Fruit fly (Drosophila melanogaster) whole organism, embryonic: ENCODE measurements around the gene CG31436.

ENCODE experiments used
- Atf3 ChIP-seq: fragments of 200-800 bp; sonication (Bioruptor generic); optimal IDR thresholded peaks from 3 replicates; lab custom pipeline; 2016; ENCODE audit warnings: missing biosample characterization, missing genetic modification characterization
- Awh ChIP-seq: fragments of 200-800 bp; sonication (Bioruptor generic); IDR thresholded peaks from 2 replicates; pipeline ENCODE4, ENCODE4 v1.3.6; 2022; ENCODE audit warnings: missing biosample characterization, missing genetic modification characterization
- CG12744 ChIP-seq: fragments of 200-800 bp; sonication (Bioruptor generic); optimal IDR thresholded peaks from 2 replicates; lab custom pipeline; 2016; ENCODE audit warnings: missing biosample characterization, missing genetic modification characterization
- CG13296 ChIP-seq: fragments of 200-800 bp; sonication (Bioruptor generic); optimal IDR thresholded peaks from 3 replicates; lab custom pipeline; 2018; ENCODE audit warnings: missing biosample characterization, mild to moderate bottlenecking, missing genetic modification characterization
- CG13894 ChIP-seq: fragments of 200-800 bp; sonication (Bioruptor generic); optimal IDR thresholded peaks from 3 replicates; lab custom pipeline; 2018; ENCODE audit warnings: missing biosample characterization, mild to moderate bottlenecking, missing genetic modification characterization, moderate library complexity
- CG1602 ChIP-seq: fragments of 200-800 bp; sonication (Bioruptor generic); optimal IDR thresholded peaks from 3 replicates; lab custom pipeline; 2016; ENCODE audit warnings: missing biosample characterization, missing genetic modification characterization
- CG17568 ChIP-seq: fragments of 200-800 bp; sonication (Bioruptor generic); optimal IDR thresholded peaks from 2 replicates; lab custom pipeline; 2018; ENCODE audit warnings: missing biosample characterization, mild to moderate bottlenecking, missing genetic modification characterization, moderate library complexity
- CG18619 ChIP-seq: fragments of 200-800 bp; sonication (Bioruptor generic); optimal IDR thresholded peaks from 3 replicates; lab custom pipeline; 2017; ENCODE audit warnings: missing biosample characterization, mild to moderate bottlenecking, missing genetic modification characterization
- CG2199 ChIP-seq: fragments of 200-800 bp; sonication (Bioruptor generic); IDR thresholded peaks from 3 replicates; pipeline ENCODE4 v1.3.6; 2022; ENCODE audit warnings: missing biosample characterization, missing genetic modification characterization
- CG2678 ChIP-seq: fragments of 200-800 bp; sonication (Bioruptor generic); optimal IDR thresholded peaks from 3 replicates; lab custom pipeline; 2019; ENCODE audit warnings: missing biosample characterization, mild to moderate bottlenecking, missing genetic modification characterization, moderate library complexity
- CG2712 ChIP-seq: fragments of 200-800 bp; optimal IDR thresholded peaks from 3 replicates; lab custom pipeline; 2019; ENCODE audit warnings: missing biosample characterization, mild to moderate bottlenecking, missing genetic modification characterization, moderate library complexity
- CG2889 ChIP-seq: fragments of 200-800 bp; sonication (Bioruptor generic); IDR thresholded peaks from 3 replicates; pipeline ENCODE4 v1.3.6; 2022; ENCODE audit warnings: missing biosample characterization, missing genetic modification characterization
- CG32772 ChIP-seq: fragments of 200-800 bp; sonication (Bioruptor generic); IDR thresholded peaks from 2 replicates; pipeline ENCODE4 v1.3.6; 2022; ENCODE audit warnings: missing biosample characterization, missing genetic modification characterization
- CG3281 ChIP-seq: fragments of 200-800 bp; sonication (Bioruptor generic); optimal IDR thresholded peaks from 3 replicates; lab custom pipeline; 2017; ENCODE audit warnings: missing biosample characterization, mild to moderate bottlenecking, missing genetic modification characterization
- CG3726 ChIP-seq: fragments of 200-800 bp; sonication (Bioruptor generic); IDR thresholded peaks from 3 replicates; pipeline ENCODE4, ENCODE4 v1.3.6; 2022; ENCODE audit warnings: missing biosample characterization, missing genetic modification characterization
- CG4328 ChIP-seq: fragments of 200-800 bp; sonication (Bioruptor generic); optimal IDR thresholded peaks from 3 replicates; lab custom pipeline; 2017; ENCODE audit warnings: missing biosample characterization, missing genetic modification reagents, missing genetic modification characterization
- CG4360 ChIP-seq: fragments of 200-800 bp; sonication (Bioruptor generic); IDR thresholded peaks from 2 replicates; pipeline ENCODE4 v1.3.6; 2022; ENCODE audit warnings: missing biosample characterization, missing genetic modification characterization
- CG4617 ChIP-seq: fragments of 200-800 bp; sonication (Bioruptor generic); optimal IDR thresholded peaks from 3 replicates; lab custom pipeline; 2016; ENCODE audit warnings: missing biosample characterization, missing genetic modification characterization, borderline replicate concordance
- CG6272 ChIP-seq: fragments of 200-800 bp; sonication (Bioruptor generic); IDR thresholded peaks from 2 replicates; pipeline ENCODE4 v1.3.6; 2022; ENCODE audit warnings: missing biosample characterization, missing genetic modification characterization
- CG9609 ChIP-seq: fragments of 200-800 bp; sonication (Bioruptor generic); optimal IDR thresholded peaks from 3 replicates; lab custom pipeline; 2016; ENCODE audit warnings: missing biosample characterization, missing genetic modification characterization
- Chrac-16 ChIP-seq: fragments of 200-800 bp; sonication (Bioruptor generic); optimal IDR thresholded peaks from 3 replicates; lab custom pipeline; 2016; ENCODE audit warnings: missing biosample characterization, missing genetic modification characterization
- D19B ChIP-seq: fragments of 200-800 bp; sonication (Bioruptor generic); optimal IDR thresholded peaks from 2 replicates; lab custom pipeline; 2017; ENCODE audit warnings: missing biosample characterization, mild to moderate bottlenecking, missing genetic modification characterization
- Fer1 ChIP-seq: fragments of 200-800 bp; sonication (Bioruptor generic); optimal IDR thresholded peaks from 2 replicates; lab custom pipeline; 2017; ENCODE audit warnings: missing biosample characterization, mild to moderate bottlenecking, missing genetic modification characterization
- H2.0 ChIP-seq: fragments of 200-800 bp; sonication (Bioruptor generic); IDR thresholded peaks from 2 replicates; pipeline ENCODE4 v1.3.6; 2022; ENCODE audit warnings: missing biosample characterization, missing genetic modification characterization
- HLHmδ ChIP-seq: fragments of 200-800 bp; sonication (Bioruptor generic); optimal IDR thresholded peaks from 2 replicates; lab custom pipeline; 2018; ENCODE audit warnings: missing biosample characterization, mild to moderate bottlenecking, missing genetic modification characterization, moderate library complexity
- Hmx ChIP-seq: fragments of 200-800 bp; sonication (Bioruptor generic); optimal IDR thresholded peaks from 2 replicates; lab custom pipeline; 2016; ENCODE audit warnings: missing biosample characterization, missing genetic modification characterization
- MBD-R2 ChIP-seq: fragments of 200-800 bp; sonication (Bioruptor generic); IDR thresholded peaks from 2 replicates; pipeline ENCODE4 v1.3.6; 2022; ENCODE audit warnings: missing biosample characterization, missing genetic modification characterization
- Med ChIP-seq: fragments of 200-800 bp; sonication (Bioruptor generic); peaks from one replicate; lab custom pipeline; 2016; ENCODE audit warnings: missing biosample characterization, missing genetic modification characterization, mild to moderate bottlenecking, inconsistent platforms, moderate library complexity
- Scr ChIP-seq: fragments of 200-800 bp; sonication (Bioruptor generic); IDR thresholded peaks from 2 replicates; pipeline ENCODE4 v1.3.6; 2022; ENCODE audit warnings: missing biosample characterization, missing genetic modification characterization; ENCODE audit not compliant: partially characterized antibody
- Xbp1 ChIP-seq: fragments of 200-800 bp; sonication (Bioruptor generic); optimal IDR thresholded peaks from 3 replicates; lab custom pipeline; 2016; ENCODE audit warnings: missing biosample characterization, mild to moderate bottlenecking, missing genetic modification characterization
- al ChIP-seq: fragments of 200-800 bp; sonication (Bioruptor generic); IDR thresholded peaks from 2 replicates; pipeline ENCODE4 v1.3.6; 2022; ENCODE audit warnings: missing biosample characterization, missing genetic modification characterization
- cas ChIP-seq: fragments of 200-800 bp; sonication (Bioruptor generic); IDR thresholded peaks from 2 replicates; pipeline ENCODE4 v1.3.6; 2022; ENCODE audit warnings: missing biosample characterization, missing genetic modification characterization
- cato ChIP-seq: fragments of 200-800 bp; sonication (Bioruptor generic); optimal IDR thresholded peaks from 2 replicates; lab custom pipeline; 2016; ENCODE audit warnings: missing biosample characterization, missing genetic modification characterization, borderline replicate concordance
- dimm ChIP-seq: fragments of 200-800 bp; sonication (Bioruptor generic); IDR thresholded peaks from 2 replicates; pipeline ENCODE4 v1.3.6; 2022; ENCODE audit warnings: missing biosample characterization, missing genetic modification characterization
- disco-r ChIP-seq: fragments of 200-800 bp; sonication (Bioruptor generic); optimal IDR thresholded peaks from 2 replicates; lab custom pipeline; 2016; ENCODE audit warnings: missing biosample characterization, missing genetic modification characterization
- dysf ChIP-seq: fragments of 200-800 bp; sonication (Bioruptor generic); IDR thresholded peaks from 3 replicates; pipeline ENCODE4 v1.3.6; 2022; ENCODE audit warnings: missing biosample characterization, missing genetic modification characterization
- exex ChIP-seq: fragments of 200-800 bp; sonication (Bioruptor generic); optimal IDR thresholded peaks from 4 replicates; lab custom pipeline; 2018; ENCODE audit warnings: missing biosample characterization, mild to moderate bottlenecking, missing genetic modification characterization, moderate library complexity
- ham ChIP-seq: fragments of 200-800 bp; sonication (Bioruptor generic); IDR thresholded peaks from 2 replicates; pipeline ENCODE4 v1.3.6; 2022; ENCODE audit warnings: missing biosample characterization, missing genetic modification characterization
- hth ChIP-seq: fragments of >200 bp; optimal IDR thresholded peaks from 2 replicates; lab custom pipeline; 2017; ENCODE audit warnings: inconsistent platforms
- jing ChIP-seq: fragments of 200-800 bp; sonication (Bioruptor generic); optimal IDR thresholded peaks from 2 replicates; lab custom pipeline; 2018; ENCODE audit warnings: missing biosample characterization, mild to moderate bottlenecking, missing genetic modification characterization
- lov ChIP-seq, 2 experiments: fragments of 200-800 bp in 1 of 2; fragments of >200 bp in 1 of 2; sonication (Bioruptor generic) in 1 of 2; IDR thresholded peaks in 1 of 2; optimal IDR thresholded peaks in 1 of 2; 2 replicates in 1 of 2; 3 replicates in 1 of 2; pipeline versions ENCODE4 v1.3.6 to Lab custom; 2017 to 2022; ENCODE audit warnings: missing biosample characterization in 1 of 2, missing genetic modification characterization in 1 of 2
- oc ChIP-seq: fragments of 200-800 bp; sonication (Bioruptor generic); optimal IDR thresholded peaks from 2 replicates; lab custom pipeline; 2018; ENCODE audit warnings: missing biosample characterization, mild to moderate bottlenecking, missing genetic modification characterization, moderate library complexity
- pita ChIP-seq: fragments of 200-800 bp; sonication (Bioruptor generic); optimal IDR thresholded peaks from 2 replicates; lab custom pipeline; 2017; ENCODE audit warnings: missing biosample characterization, mild to moderate bottlenecking, missing genetic modification characterization
- sc ChIP-seq, 3 experiments: fragments of >200 bp in 2 of 3; fragments of 200-800 bp in 1 of 3; sonication (Bioruptor generic) in 1 of 3; optimal IDR thresholded peaks; 2 replicates in 2 of 3; 3 replicates in 1 of 3; lab custom pipeline; 2017; ENCODE audit warnings: mild to moderate bottlenecking in 1 of 3, missing biosample characterization in 1 of 3, missing genetic modification characterization in 1 of 3, missing genetic modification reagents in 1 of 3
- scrt ChIP-seq: fragments of 200-800 bp; sonication (Bioruptor generic); optimal IDR thresholded peaks from 2 replicates; lab custom pipeline; 2018; ENCODE audit warnings: missing biosample characterization, mild to moderate bottlenecking, missing genetic modification characterization, moderate library complexity
- seq ChIP-seq: fragments of 200-800 bp; sonication (Bioruptor generic); IDR thresholded peaks from 2 replicates; pipeline ENCODE4 v1.3.6; 2022; ENCODE audit warnings: missing biosample characterization, missing genetic modification characterization
- sim ChIP-seq: fragments of 200-800 bp; sonication (Bioruptor generic); IDR thresholded peaks from 2 replicates; pipeline ENCODE4 v1.3.6; 2022; ENCODE audit warnings: missing biosample characterization, missing genetic modification characterization
- tgo ChIP-seq: fragments of 200-800 bp; sonication (Bioruptor generic); IDR thresholded peaks from 3 replicates; pipeline ENCODE4 v1.3.6; 2022; ENCODE audit warnings: missing biosample characterization, missing genetic modification characterization
- usp ChIP-seq: fragments of >200 bp; optimal IDR thresholded peaks from 2 replicates; lab custom pipeline; 2017; ENCODE audit warnings: missing biosample characterization, missing genetic modification characterization

CG31436 gene

DNA sequence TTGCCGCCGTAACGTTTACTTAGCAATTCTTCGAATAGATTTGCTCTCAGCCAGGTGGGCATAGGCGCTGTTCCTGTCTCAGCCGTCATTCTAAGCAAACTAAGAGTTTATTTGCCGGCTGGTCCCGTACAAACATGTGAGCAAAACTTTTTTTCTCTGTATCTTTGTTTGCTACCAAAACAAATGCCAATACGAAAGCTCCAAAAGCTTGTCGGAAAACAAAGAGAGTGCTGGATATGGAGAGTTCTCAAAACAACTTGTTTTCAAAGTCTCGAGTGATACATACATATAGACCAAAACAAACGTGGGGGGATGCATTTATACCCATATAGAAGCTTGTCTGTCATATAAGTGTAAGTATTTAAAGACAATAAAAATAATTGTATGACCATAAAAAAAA, 12.1 kb downstream of the CG31436 start, which contains the start of gene CG10559 (continued):
- peak; percentile 42 for TF ChIP-seq Med (GFP tag; lab: Kevin White, UChicago)
- no peak for TF ChIP-seq CG4617 (GFP tag; lab: Kevin White, UChicago)
- no peak for TF ChIP-seq H2.0 (GFP tag; lab: Robert Waterston, UW)

DNA sequence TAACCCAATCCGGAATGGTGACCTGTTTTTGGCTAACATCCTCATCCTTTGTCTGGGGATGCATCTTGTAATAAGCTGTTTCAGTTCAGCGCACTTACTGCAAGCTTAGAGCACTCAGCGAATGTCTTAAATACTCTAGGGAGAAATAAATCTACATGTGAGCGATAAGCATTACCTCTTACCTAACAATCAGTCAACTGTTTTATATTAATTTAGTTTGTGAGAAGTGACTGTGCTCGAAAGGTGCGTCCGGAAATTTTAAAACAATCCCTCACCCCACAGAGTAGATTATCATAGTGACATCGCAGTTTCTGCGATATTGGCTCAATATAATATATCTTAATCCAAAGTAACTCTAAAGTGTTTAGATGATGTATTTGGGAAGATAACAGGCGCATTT, 14.1 kb downstream of the CG31436 start, which contains the start of gene CG10553:
TSS of gene CG10553 (minus strand) at position 101 of the 400 bp plus-strand sequence.
- TF ChIP-seq Fer1 (GFP tag; lab: Kevin White, UChicago) (no peak), CG17568 (GFP tag; lab: Kevin White, UChicago) (no peak), CG4328 (no peak), al (no peak), oc (tag; lab: Kevin White, UChicago) (no peak), Hmx (no peak), scrt (GFP tag; lab: Kevin White, UChicago) (no peak), seq (GFP tag; lab: Robert Waterston, UW) (no peak), CG1602 (GFP tag; lab: Kevin White, UChicago) (no peak), Atf3 (no peak), hth (lab: Kevin White, UChicago) (no peak), CG2199 (GFP tag; lab: Robert Waterston, UW) (no peak), CG2712 (no peak), cato (no peak), disco-r (GFP tag; lab: Kevin White, UChicago) (no peak), CG32772 (GFP tag; lab: Robert Waterston, UW) (no peak), cas (GFP tag; lab: Robert Waterston, UW) (no peak)

DNA sequence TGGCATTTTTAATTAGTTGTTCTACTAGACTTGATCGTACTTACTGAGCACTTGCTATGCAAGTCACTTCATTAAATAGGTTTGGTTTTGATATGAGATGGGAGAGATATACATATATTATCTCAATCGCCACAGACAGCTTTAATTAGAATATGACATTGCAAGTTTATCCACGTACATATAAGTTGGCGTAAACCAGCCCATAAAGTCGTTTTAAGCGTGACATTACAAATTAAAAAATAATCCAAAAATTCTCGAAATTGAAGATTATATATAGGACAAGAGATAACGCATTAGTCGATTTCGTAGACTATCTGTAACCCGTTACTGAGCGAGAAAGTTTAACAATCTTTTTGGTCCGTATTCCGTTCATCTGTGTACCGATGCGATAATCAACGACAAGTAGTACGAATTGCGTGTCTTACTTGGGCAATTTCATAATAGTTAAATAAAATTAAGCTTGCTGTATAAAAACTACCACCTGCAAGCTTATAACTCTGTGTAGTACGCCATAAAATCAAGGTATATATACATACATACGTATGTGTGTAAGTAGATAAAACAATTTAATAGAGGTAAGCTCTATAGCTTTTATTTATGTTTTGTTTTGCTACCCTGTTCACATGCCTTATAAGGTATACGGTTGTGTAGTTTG, 16.2 kb downstream of the CG31436 start, which contains the start of gene CG10560:
TSS of gene CG10560 (minus strand) at position 51 of the 655 bp plus-strand sequence.
- TF ChIP-seq dysf (GFP tag; lab: Robert Waterston, UW), result no peak
- TF ChIP-seq CG3726 (GFP tag; lab: Robert Waterston, UW), result no peak
- peak; percentile 1 for TF ChIP-seq CG3281 (GFP tag; lab: Kevin White, UChicago)
- no peak for TF ChIP-seq exex (tag; lab: Kevin White, UChicago)
- TF ChIP-seq pita, result no peak
- no peak for TF ChIP-seq lov (optimal IDR thresholded peaks at IDR 0.05; lab: Kevin White, UChicago)
- TF ChIP-seq lov (GFP tag; IDR thresholded peaks at IDR 0.05; lab: Robert Waterston, UW), result no peak
- peak; percentile 43 for TF ChIP-seq CG2678
- TF ChIP-seq CG2889 (GFP tag; lab: Robert Waterston, UW), result no peak
- TF ChIP-seq Xbp1 (GFP tag; lab: Kevin White, UChicago), result no peak
- TF ChIP-seq D19B, result peak; percentile 86
- no peak for TF ChIP-seq dimm (GFP tag; lab: Robert Waterston, UW)
- no peak for TF ChIP-seq CG18619 (GFP tag; lab: Kevin White, UChicago)
- no peak for TF ChIP-seq CG12744 (GFP tag; lab: Kevin White, UChicago)
- no peak for TF ChIP-seq tgo (GFP tag; lab: Robert Waterston, UW)
- TF ChIP-seq sim (GFP tag; lab: Robert Waterston, UW), result no peak
- TF ChIP-seq usp (GFP tag; lab: Kevin White, UChicago), result no peak
- no peak for TF ChIP-seq CG6272 (GFP tag; lab: Robert Waterston, UW)
- peak; percentile 67 for TF ChIP-seq CG13894 (tag; lab: Kevin White, UChicago)
- no peak for TF ChIP-seq ham (GFP tag; lab: Robert Waterston, UW)
- TF ChIP-seq HLHmδ (GFP tag; lab: Kevin White, UChicago), result no peak
- no peak for TF ChIP-seq Chrac-16 (GFP tag; lab: Kevin White, UChicago)
- TF ChIP-seq jing (GFP tag; lab: Kevin White, UChicago), result no peak
- TF ChIP-seq Awh, result no peak
- peak; percentile 46 for TF ChIP-seq CG13296 (GFP tag; lab: Kevin White, UChicago)
- no peak for TF ChIP-seq CG4360 (GFP tag; lab: Robert Waterston, UW)
- no peak for TF ChIP-seq sc (optimal IDR thresholded peaks at IDR 0.05; lab: Kevin White, UChicago)
- no peak for TF ChIP-seq sc (GFP tag; optimal IDR thresholded peaks at IDR 0.05; lab: Kevin White, UChicago)
- no peak for TF ChIP-seq CG9609 (GFP tag; lab: Kevin White, UChicago)
- TF ChIP-seq Scr (GFP tag; lab: Robert Waterston, UW), result no peak
- no peak for TF ChIP-seq MBD-R2
